Worm (Caenorhabditis elegans): ENCODE results near the gene nhr-138.
"Not testable (repeated sequence)": the region's sequence is repeated elsewhere in the genome, so short reads cannot be mapped to it uniquely, and the experiment has no call there.

Gene nhr-138

ce11 chrIV:9762667-9763173 is 37.7 kb downstream of the nhr-138 start (continued):
- TF ChIP-seq madf-5 (GFP tag; IDR thresholded peaks at IDR 0.05) (no peak), daf-19 (GFP tag; conservative IDR thresholded peaks at IDR 0.05) (no peak), F44E2.7 (GFP tag; IDR thresholded peaks at IDR 0.05) (no peak), ceh-44 (GFP tag; IDR thresholded peaks at IDR 0.05) (no peak), lin-38 (GFP tag; IDR thresholded peaks at IDR 0.05) (no peak), ctbp-1 (GFP tag; IDR thresholded peaks at IDR 0.05) (no peak), nhr-237 (tag; optimal IDR thresholded peaks at IDR 0.05) (no peak), Y48G9A.11 (GFP tag; IDR thresholded peaks at IDR 0.05) (no peak), dmd-6 (GFP tag; IDR thresholded peaks at IDR 0.05) (peak; percentile 38; the same call in 1 of the 2 replicates), Y105C5A.15 (GFP tag; IDR thresholded peaks at IDR 0.05) (no peak), nhr-28 (tag; optimal IDR thresholded peaks at IDR 0.05) (peak; percentile 31), pqm-1 (tag; optimal IDR thresholded peaks at IDR 0.05) (peak; percentile 40), mxl-3 (GFP tag; optimal IDR thresholded peaks at IDR 0.05) (no peak), lin-15B (tag; optimal IDR thresholded peaks at IDR 0.05) (no peak), F49E8.2 (tag; optimal IDR thresholded peaks at IDR 0.05; ENCODE audit: borderline replicate concordance) (no peak), ZK337.2 (GFP tag; IDR thresholded peaks at IDR 0.05) (no peak), jun-1 (tag; optimal IDR thresholded peaks at IDR 0.05) (no peak), F10B5.3 (tag; optimal IDR thresholded peaks at IDR 0.05) (no peak), dmd-9 (GFP tag; IDR thresholded peaks at IDR 0.05) (no peak), sdz-12 (GFP tag; optimal IDR thresholded peaks at IDR 0.05) (no peak), hlh-11 (tag; optimal IDR thresholded peaks at IDR 0.05) (peak; percentile 48), egl-43 (GFP tag; IDR thresholded peaks at IDR 0.05) (no peak), aha-1 (tag) (peak; percentile 89), F26F4.8 (GFP tag; conservative IDR thresholded peaks at IDR 0.05) (no peak), mdl-1 (tag; optimal IDR thresholded peaks at IDR 0.05) (peak in 1 of 2 experiments; percentile 31)

- TF ChIP-seq ztf-7 (tag; optimal IDR thresholded peaks at IDR 0.05) (no peak), egl-27 (tag; optimal IDR thresholded peaks at IDR 0.05) (no peak), vab-7 (GFP tag; IDR thresholded peaks at IDR 0.05) (no peak), daf-12 (tag; optimal IDR thresholded peaks at IDR 0.05) (no peak), lin-15B (tag; optimal IDR thresholded peaks at IDR 0.05) (no peak), aha-1 (tag) (no peak), ama-1 (optimal IDR thresholded peaks at IDR 0.05) (no peak), ctbp-1 (GFP tag; IDR thresholded peaks at IDR 0.05) (no peak), duxl-1 (tag; optimal IDR thresholded peaks at IDR 0.05; ENCODE audit: poor library complexity) (no peak), cey-2 (tag; optimal IDR thresholded peaks at IDR 0.05; ENCODE audit: borderline replicate concordance, insufficient read depth) (no peak), nhr-76 (tag; optimal IDR thresholded peaks at IDR 0.05) (no peak), egl-43 (GFP tag; IDR thresholded peaks at IDR 0.05) (no peak)
Observed at ce11 chrIV:9766250-9766649, 41.2 kb downstream of the nhr-138 start, which contains the start of gene ssp-36. Gene ssp-36, minus strand, starts transcription at chrIV:9766350.

ce11 chrIV:9767054-9767453 is 42.0 kb downstream of the nhr-138 start, which contains the start of gene msp-79:
Gene msp-79, minus strand, starts transcription at chrIV:9767154.
- not testable (repeated sequence) for TF ChIP-seq ceh-44 (GFP tag; IDR thresholded peaks at IDR 0.05); nhr-102 (tag; optimal IDR thresholded peaks at IDR 0.05); hif-1 (tag; optimal IDR thresholded peaks at IDR 0.05)

DNA sequence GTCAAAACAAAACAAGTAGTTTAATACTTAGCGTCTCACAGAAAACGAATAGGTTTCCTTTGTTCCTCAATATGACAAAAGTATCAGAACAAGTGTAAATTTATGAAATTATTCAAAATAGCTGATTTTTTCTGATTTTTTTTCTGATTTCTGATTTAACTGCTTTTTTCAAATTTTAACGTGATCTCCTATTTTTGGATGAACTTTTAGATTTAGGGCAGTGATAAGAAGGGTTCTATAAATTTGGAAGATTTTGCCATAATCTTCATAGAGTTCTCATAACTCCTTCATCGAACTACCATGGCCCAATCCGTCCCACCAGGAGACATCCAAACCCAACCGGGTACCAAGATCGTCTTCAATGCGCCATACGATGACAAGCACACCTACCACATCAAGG is 44.7 kb downstream of the nhr-138 start, which contains the start of gene msp-78:
msp-78 (plus strand) TSS at position 301 of the 400 bp plus-strand sequence.
- TF ChIP-seq saeg-2 (GFP tag; IDR thresholded peaks at IDR 0.05); ztf-11 (tag; optimal IDR thresholded peaks at IDR 0.05); ZK337.2 (GFP tag; IDR thresholded peaks at IDR 0.05): not testable (repeated sequence)

Measured in whole organism, L4 larva.